Fruit fly (Drosophila melanogaster): ENCODE measurements around the gene CG13044.

DNA sequence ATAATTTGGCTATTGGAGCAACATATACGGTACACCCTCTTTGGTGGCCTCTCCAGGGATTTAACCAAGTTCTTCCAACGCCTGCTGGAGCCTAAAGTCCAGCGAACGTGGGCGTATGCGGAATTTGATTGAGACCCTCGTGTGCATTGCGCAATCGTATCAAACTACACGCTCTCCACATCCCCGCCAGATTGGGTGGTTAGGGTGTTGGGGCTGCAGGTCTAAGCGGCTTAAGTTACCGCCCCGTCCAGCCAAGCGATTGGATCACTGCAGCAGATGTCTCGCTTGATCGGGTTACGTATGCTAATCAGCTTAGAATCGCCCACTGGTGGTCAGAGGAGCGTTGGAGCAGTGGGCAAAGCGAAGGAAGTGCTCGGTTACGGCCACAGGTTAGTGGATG lies 27.8 kb upstream of the CG13044 start, which contains the start of gene CG33060:
- TF ChIP-seq toe (GFP tag; optimal IDR thresholded peaks at IDR 0.05) (no peak), cic (GFP tag; optimal IDR thresholded peaks at IDR 0.05) (no peak), tj (GFP tag; optimal IDR thresholded peaks at IDR 0.05) (no peak), CG7045 (GFP tag; optimal IDR thresholded peaks at IDR 0.05) (no peak), CG33017 (tag; optimal IDR thresholded peaks at IDR 0.05) (no peak), bab1 (GFP tag; optimal IDR thresholded peaks at IDR 0.05) (no peak), CG7101 (tag; optimal IDR thresholded peaks at IDR 0.05) (no peak), pad (GFP tag; optimal IDR thresholded peaks at IDR 0.05) (no peak), Crg-1 (GFP tag; optimal IDR thresholded peaks at IDR 0.05) (no peak), CG14711 (tag; optimal IDR thresholded peaks at IDR 0.05) (no peak), CG1620 (GFP tag; optimal IDR thresholded peaks at IDR 0.05) (no peak), Mnt (GFP tag; optimal IDR thresholded peaks at IDR 0.05) (no peak), kay (GFP tag; ENCODE audit: borderline replicate concordance) (no peak), CG12768 (GFP tag; optimal IDR thresholded peaks at IDR 0.05) (no peak)

Data from whole organism, adult.